Fruit fly (Drosophila melanogaster) whole organism, adult: ENCODE data around the gene Ugt35C1.

ENCODE experiments used
- CG11617 ChIP-seq: fragments of 200-800 bp; sonication (Bioruptor generic); optimal IDR thresholded peaks from 2 replicates; lab custom pipeline; 2017; ENCODE audit warnings: mild to moderate bottlenecking, missing biosample characterization, missing genetic modification reagents, missing genetic modification characterization
- CG12768 ChIP-seq: fragments of 200-800 bp; sonication (Bioruptor generic); optimal IDR thresholded peaks from 2 replicates; lab custom pipeline; 2017; ENCODE audit warnings: missing biosample characterization, missing genetic modification characterization, mild to moderate bottlenecking, moderate library complexity, missing genetic modification reagents
- CG14711 ChIP-seq: fragments of 200-800 bp; sonication (Bioruptor generic); optimal IDR thresholded peaks from 2 replicates; lab custom pipeline; 2018; ENCODE audit warnings: missing biosample characterization, mild to moderate bottlenecking, missing genetic modification characterization, moderate library complexity
- CG33017 ChIP-seq: fragments of 200-800 bp; sonication (Bioruptor generic); optimal IDR thresholded peaks from 2 replicates; lab custom pipeline; 2018; ENCODE audit warnings: missing biosample characterization, mild to moderate bottlenecking, missing genetic modification characterization, moderate library complexity
- CG5204 ChIP-seq: fragments of 200-800 bp; sonication (Bioruptor generic); optimal IDR thresholded peaks from 2 replicates; lab custom pipeline; 2016; ENCODE audit warnings: missing biosample characterization, missing genetic modification characterization
- CG7101 ChIP-seq: fragments of 200-800 bp; sonication (Bioruptor generic); optimal IDR thresholded peaks from 2 replicates; lab custom pipeline; 2018; ENCODE audit warnings: missing biosample characterization, mild to moderate bottlenecking, missing genetic modification characterization, moderate library complexity
- Clk ChIP-seq: fragments of 200-800 bp; sonication (Bioruptor generic); optimal IDR thresholded peaks from 2 replicates; lab custom pipeline; 2017; ENCODE audit warnings: missing biosample characterization, missing genetic modification characterization
- bab1 ChIP-seq: fragments of 200-800 bp; sonication (Bioruptor generic); optimal IDR thresholded peaks from 3 replicates; lab custom pipeline; 2019; ENCODE audit warnings: missing biosample characterization, mild to moderate bottlenecking, missing genetic modification characterization, moderate library complexity
- cic ChIP-seq: fragments of 200-800 bp; sonication (Bioruptor generic); optimal IDR thresholded peaks from 2 replicates; lab custom pipeline; 2017; ENCODE audit warnings: missing biosample characterization, mild to moderate bottlenecking, missing genetic modification characterization, moderate library complexity
- cnc ChIP-seq, 2 experiments: fragments of >200 bp; optimal IDR thresholded peaks; 2 replicates each; lab custom pipeline; 2017
- kay ChIP-seq: fragments of 200-800 bp; sonication (Bioruptor generic); peaks from one replicate; lab custom pipeline; 2016; ENCODE audit warnings: missing biosample characterization, missing genetic modification characterization, borderline replicate concordance
- ovo ChIP-seq: fragments of 200-800 bp; sonication (Bioruptor generic); optimal IDR thresholded peaks from 2 replicates; lab custom pipeline; 2016; ENCODE audit warnings: missing biosample characterization, missing genetic modification characterization
- pad ChIP-seq: fragments of 200-800 bp; sonication (Bioruptor generic); optimal IDR thresholded peaks from 3 replicates; lab custom pipeline; 2017; ENCODE audit warnings: missing biosample characterization, missing genetic modification characterization, mild to moderate bottlenecking, moderate library complexity, missing genetic modification reagents
- toe ChIP-seq: fragments of 200-800 bp; sonication (Bioruptor generic); optimal IDR thresholded peaks from 2 replicates; lab custom pipeline; 2016; ENCODE audit warnings: missing biosample characterization, missing genetic modification characterization

DNA sequence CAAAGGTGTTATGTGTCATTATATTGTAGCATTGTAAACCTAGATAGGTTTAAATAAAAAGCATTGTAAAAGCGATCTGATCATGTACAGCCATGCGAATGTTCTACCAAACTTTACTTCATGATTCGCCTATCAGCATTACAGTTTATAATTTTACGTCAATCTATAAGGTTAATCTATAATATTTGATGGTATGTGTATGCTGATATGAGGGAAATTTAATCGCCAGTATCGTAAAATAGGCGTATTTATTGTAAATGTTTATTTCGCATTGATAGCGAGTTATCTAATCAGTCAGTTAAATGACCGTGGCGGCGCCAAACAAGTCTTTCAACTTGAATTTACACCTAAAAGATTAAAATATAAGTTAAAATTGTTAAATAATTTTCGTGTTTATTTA, 49.5 kb upstream of the Ugt35C1 start:
- TF ChIP-seq bab1 (GFP tag; lab: Kevin White, UChicago) = no peak
- TF ChIP-seq CG5204 (GFP tag; lab: Kevin White, UChicago) = no peak
- no peak for TF ChIP-seq pad (GFP tag; lab: Kevin White, UChicago)
- no peak for TF ChIP-seq CG33017 (tag; lab: Kevin White, UChicago)
- TF ChIP-seq Clk (GFP tag; lab: Kevin White, UChicago) = no peak
- TF ChIP-seq CG12768 = no peak
- no peak for TF ChIP-seq cnc (optimal IDR thresholded peaks at IDR 0.05; lab: Kevin White, UChicago)
- TF ChIP-seq CG7101 (tag; lab: Kevin White, UChicago) = no peak
- TF ChIP-seq kay (GFP tag; lab: Kevin White, UChicago) = no peak
- TF ChIP-seq toe = no peak
- no peak for TF ChIP-seq cic
- no peak for TF ChIP-seq CG11617 (GFP tag; lab: Kevin White, UChicago)
- no peak for TF ChIP-seq CG14711 (tag; lab: Kevin White, UChicago)
- TF ChIP-seq ovo (GFP tag; lab: Kevin White, UChicago) = no peak
